Worm (Caenorhabditis elegans): ENCODE measurements around the gene ZK1248.17.

- TF ChIP-seq ceh-36 (tag; optimal IDR thresholded peaks at IDR 0.05) (no peak), ama-1 (optimal IDR thresholded peaks at IDR 0.05) (no peak), flt-1 (GFP tag; IDR thresholded peaks at IDR 0.05) (no peak), scrt-1 (GFP tag; IDR thresholded peaks at IDR 0.05) (no peak)
Measured at ce11 chrII:5892813-5893212, 47.5 kb upstream of the ZK1248.17 start.
